Fruit fly (Drosophila melanogaster): ENCODE measurements around the gene Ten-a.

- TF ChIP-seq stc (GFP tag; IDR thresholded peaks at IDR 0.05), result no peak
- TF ChIP-seq zen (tag; optimal IDR thresholded peaks at IDR 0.05), result no peak
- TF ChIP-seq schlank (tag; optimal IDR thresholded peaks at IDR 0.05), result no peak
- TF ChIP-seq dan (GFP tag; IDR thresholded peaks at IDR 0.05), result no peak
- TF ChIP-seq CG17612 (GFP tag; IDR thresholded peaks at IDR 0.05), result no peak
- TF ChIP-seq Lpt (GFP tag; optimal IDR thresholded peaks at IDR 0.05), result no peak
- no peak for TF ChIP-seq abd-A (tag; optimal IDR thresholded peaks at IDR 0.05)
These were observed 329.3 kb downstream of the Ten-a start, which contains the start of gene CG2577 for dm6 chrX:12372818-12373217.
